Worm (Caenorhabditis elegans): ENCODE measurements around the gene fbxa-114.

ce11 chrV:20241243-20241862, 39.9 kb downstream of the fbxa-114 start:
- TF ChIP-seq ama-1 (optimal IDR thresholded peaks at IDR 0.05): no peak
- no peak for TF ChIP-seq scrt-1 (GFP tag; IDR thresholded peaks at IDR 0.05)
- TF ChIP-seq ets-7 (tag; optimal IDR thresholded peaks at IDR 0.05): no peak
- no peak for TF ChIP-seq tbx-37 (GFP tag; conservative IDR thresholded peaks at IDR 0.05)
- no peak for TF ChIP-seq tra-4 (tag; optimal IDR thresholded peaks at IDR 0.05)
- no peak for TF ChIP-seq tbx-11 (GFP tag; IDR thresholded peaks at IDR 0.05)
- no peak for TF ChIP-seq hmg-4 (GFP tag; optimal IDR thresholded peaks at IDR 0.05)
- TF ChIP-seq sea-1 (GFP tag; conservative IDR thresholded peaks at IDR 0.05): no peak
- no peak for TF ChIP-seq F13C5.2 (tag; optimal IDR thresholded peaks at IDR 0.05)
- no peak for TF ChIP-seq hmbx-1 (tag; optimal IDR thresholded peaks at IDR 0.05)
